Fruit fly (Drosophila melanogaster) Kc167 (cell line): ENCODE results near the gene exex.

Experiments
- Myc ChIP-seq: fragments of >200 bp; optimal IDR thresholded peaks from 2 replicates; lab custom pipeline; 2017; ENCODE audit warnings: missing external identifiers
- Sin3A ChIP-seq: fragments of >200 bp; optimal IDR thresholded peaks from 2 replicates; lab custom pipeline; 2018; ENCODE audit warnings: missing external identifiers
- h ChIP-seq: fragments of >200 bp; optimal IDR thresholded peaks from 3 replicates; lab custom pipeline; 2018; ENCODE audit warnings: missing external identifiers
- insv ChIP-seq: fragments of >200 bp; optimal IDR thresholded peaks from 3 replicates; lab custom pipeline; 2018; ENCODE audit warnings: missing external identifiers
- psq ChIP-seq: fragments of >200 bp; optimal IDR thresholded peaks from 2 replicates; lab custom pipeline; 2017; ENCODE audit warnings: missing external identifiers
- ttk ChIP-seq: sonication (Bioruptor generic); optimal IDR thresholded peaks from 2 replicates; lab custom pipeline; 2017; ENCODE audit warnings: missing external identifiers

Gene exex

DNA sequence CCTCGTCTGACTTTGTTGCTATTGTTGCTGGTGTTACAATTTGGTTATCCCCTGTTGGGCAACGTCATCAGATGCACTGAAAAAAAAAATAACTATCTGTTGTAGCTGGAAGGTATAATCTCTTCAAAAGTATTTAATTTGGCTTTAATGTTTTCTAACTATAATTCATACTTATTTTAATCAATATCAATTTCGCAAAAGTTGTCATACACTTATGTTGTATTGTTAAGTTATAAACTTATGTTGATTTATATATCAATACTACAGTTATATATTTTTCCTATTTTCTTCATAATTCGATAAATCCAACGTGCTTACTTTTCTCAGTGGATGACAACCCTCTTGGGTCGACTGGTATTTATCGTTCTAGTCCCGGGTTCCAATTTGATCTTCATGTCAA, 5.7 kb downstream of the exex start:
- TF ChIP-seq Myc (lab: Kevin White, UChicago) (no peak), psq (lab: Kevin White, UChicago) (no peak), h (lab: Kevin White, UChicago) (no peak), insv (lab: Kevin White, UChicago) (no peak), Sin3A (lab: Kevin White, UChicago) (no peak), ttk (no peak)

DNA sequence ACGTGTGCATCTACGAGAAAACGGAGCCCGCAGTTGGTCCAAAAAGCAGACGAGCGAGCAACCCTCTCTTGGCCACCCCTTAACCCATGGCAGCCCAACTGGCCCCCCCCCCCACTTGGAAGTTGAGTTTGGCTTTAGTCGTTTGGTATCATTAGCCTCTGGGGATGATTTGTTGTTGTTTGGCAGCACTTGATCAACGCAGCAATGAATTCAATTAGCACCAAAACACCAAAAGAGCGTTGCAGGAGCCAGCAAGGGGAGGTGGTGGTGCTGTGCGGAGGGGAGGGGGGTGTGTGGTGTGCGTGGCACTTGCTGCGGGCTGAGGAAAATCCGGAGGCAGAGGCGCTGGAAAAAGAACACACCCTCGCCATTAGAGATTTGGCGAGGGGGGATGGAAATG, 7.0 kb downstream of the exex start:
- TF ChIP-seq h (lab: Kevin White, UChicago) (no peak), insv (lab: Kevin White, UChicago) (no peak), Sin3A (lab: Kevin White, UChicago) (no peak), psq (lab: Kevin White, UChicago) (no peak), ttk (no peak), Myc (lab: Kevin White, UChicago) (no peak)

dm6 chr3L:7956718-7957117, 8.7 kb downstream of the exex start:
- TF ChIP-seq h (lab: Kevin White, UChicago) (no peak), insv (lab: Kevin White, UChicago) (no peak), psq (lab: Kevin White, UChicago) (no peak), Myc (lab: Kevin White, UChicago) (no peak), Sin3A (lab: Kevin White, UChicago) (no peak), ttk (no peak)

- TF ChIP-seq insv (lab: Kevin White, UChicago) = no peak
- no peak for TF ChIP-seq psq (lab: Kevin White, UChicago)
- TF ChIP-seq Myc (lab: Kevin White, UChicago) = no peak
Observed at dm6 chr3L:7958083-7958482, 10.1 kb downstream of the exex start.

DNA sequence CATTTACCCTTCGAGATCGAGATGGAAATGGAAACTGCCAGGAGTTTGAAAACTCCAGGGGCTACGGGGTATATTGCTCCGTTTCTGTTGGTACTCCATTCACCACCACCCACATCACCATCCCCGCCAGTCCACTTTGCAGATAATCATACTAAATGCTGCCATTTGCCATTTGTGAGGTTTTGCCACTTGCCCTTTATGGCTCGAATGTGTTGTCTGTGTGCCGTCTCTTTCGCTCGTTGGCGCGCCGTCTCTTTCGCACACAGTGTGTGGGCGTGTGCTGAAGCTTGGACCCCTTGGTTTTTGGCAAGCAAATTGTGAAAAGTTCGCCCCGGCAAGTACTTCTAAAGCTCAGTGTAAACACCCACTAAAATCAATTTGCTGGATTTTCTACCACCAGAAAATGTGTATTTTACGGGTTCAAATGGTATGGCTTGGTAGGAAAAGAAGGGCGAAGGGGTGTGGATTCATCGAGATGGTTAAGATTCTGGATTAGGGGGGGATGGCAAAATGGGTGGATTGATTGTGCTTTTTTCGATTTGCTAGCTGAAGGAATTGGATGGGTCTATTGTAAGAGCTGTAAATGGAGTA, 10.7 kb downstream of the exex start:
- TF ChIP-seq ttk (no peak), Sin3A (lab: Kevin White, UChicago) (no peak), h (lab: Kevin White, UChicago) (no peak), Myc (lab: Kevin White, UChicago) (no peak)

DNA sequence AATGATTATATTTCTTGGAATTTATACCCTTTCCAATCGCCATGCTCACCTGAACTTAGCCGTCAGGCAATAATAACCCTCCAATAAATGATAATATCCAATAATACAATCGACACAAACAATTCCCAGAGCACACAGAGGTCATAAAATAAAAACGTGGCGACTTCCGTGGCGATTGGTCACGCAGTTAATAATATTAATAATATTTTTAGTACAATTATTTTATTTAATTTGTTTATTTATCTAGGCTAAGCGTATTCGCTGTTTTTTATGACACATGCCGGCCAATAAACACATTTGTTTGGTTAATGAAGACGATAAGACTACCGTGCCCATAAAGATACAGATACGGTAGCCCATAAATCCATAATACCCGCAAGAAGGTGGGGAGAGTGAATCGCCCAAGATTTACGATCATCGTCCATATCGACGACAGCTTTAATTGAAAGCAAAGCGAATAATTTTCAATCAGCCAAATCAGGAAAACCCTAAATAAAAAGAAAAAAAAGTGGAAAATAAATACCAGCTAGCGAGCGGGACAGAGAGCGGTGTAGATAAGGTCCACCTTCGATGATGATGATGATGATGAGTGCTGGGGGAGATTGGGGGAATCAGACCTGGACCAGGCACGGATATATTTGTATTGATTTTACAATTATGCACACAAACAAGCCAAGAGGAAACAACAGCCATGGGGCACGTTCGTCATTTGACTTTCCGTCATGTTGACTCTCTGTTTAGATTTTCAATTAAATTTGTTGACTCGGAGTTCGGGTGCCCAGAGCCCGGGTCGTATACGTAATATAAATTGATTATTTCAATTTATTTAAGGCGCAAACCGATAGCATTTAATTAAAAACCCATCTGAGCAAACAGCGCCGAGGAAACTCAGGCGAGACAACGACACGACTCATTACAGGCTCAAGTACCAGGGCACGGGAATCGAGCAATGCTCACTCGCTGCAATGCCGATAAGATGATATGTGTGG, 13.0 kb downstream of the exex start:
- TF ChIP-seq psq (lab: Kevin White, UChicago) = no peak
- TF ChIP-seq h (lab: Kevin White, UChicago) = no peak
- TF ChIP-seq ttk = no peak
- TF ChIP-seq Sin3A (lab: Kevin White, UChicago) = no peak
- no peak for TF ChIP-seq Myc (lab: Kevin White, UChicago)

DNA sequence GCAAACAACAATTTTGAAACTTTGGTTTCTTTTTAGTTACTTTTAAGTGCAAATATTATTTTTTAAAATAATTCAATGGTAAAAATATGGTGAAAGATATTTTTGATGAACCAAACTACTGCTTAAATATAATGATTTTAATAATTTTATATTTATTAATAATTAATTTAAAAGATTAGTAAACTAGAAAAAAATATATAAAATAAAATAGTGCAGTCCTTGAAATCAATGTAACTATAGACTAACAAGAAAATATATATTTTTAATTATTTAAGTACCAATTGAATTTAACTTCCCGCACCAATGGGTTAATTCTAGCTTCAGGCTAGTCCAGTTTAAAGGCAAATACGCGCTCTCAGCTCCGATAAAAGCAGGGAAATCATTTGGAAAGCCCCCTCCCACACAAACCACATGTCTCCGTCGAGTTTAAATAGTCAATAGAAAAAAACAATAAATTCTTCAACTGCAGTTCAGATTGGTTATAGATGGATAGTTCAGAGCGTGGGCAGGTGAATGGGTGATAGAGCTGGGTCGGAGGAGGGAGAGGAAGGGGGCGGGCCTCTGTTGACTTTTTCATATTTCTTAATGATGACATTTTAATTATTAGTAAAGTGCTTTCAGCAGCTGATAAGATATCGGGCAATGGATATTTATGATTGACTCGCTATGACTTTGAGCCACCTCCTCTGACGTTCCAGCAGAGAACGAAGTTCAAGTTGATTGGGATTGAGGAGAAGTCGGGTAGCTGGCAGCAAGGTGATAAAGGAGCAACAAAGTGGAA, 14.2 kb downstream of the exex start:
- no peak for TF ChIP-seq Sin3A (lab: Kevin White, UChicago)

DNA sequence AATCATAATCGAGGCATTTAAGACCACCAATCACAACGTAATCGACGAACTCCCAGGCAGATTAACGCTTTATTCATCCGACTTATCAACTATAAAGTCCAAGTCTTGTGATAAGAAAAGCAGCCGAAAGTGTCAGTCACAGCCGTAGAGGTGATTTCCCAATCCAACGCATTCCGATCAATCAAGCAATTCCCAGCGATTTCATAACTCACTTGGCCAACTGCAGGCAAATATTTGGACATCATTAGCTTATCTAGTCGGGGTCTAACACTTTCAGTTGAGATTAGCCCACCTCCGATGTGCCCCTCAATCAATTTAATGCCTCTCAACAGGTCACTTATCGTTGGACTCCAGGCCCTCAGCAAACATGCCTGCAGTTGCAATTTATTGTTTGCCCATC, 15.0 kb downstream of the exex start:
- TF ChIP-seq insv (lab: Kevin White, UChicago) (no peak), psq (lab: Kevin White, UChicago) (no peak), ttk (no peak), Sin3A (lab: Kevin White, UChicago) (no peak), h (lab: Kevin White, UChicago) (no peak), Myc (lab: Kevin White, UChicago) (no peak)

dm6 chr3L:7963549-7963948, 15.6 kb downstream of the exex start:
- TF ChIP-seq Myc (lab: Kevin White, UChicago) = no peak
- no peak for TF ChIP-seq Sin3A (lab: Kevin White, UChicago)
- no peak for TF ChIP-seq psq (lab: Kevin White, UChicago)
- no peak for TF ChIP-seq ttk
- TF ChIP-seq h (lab: Kevin White, UChicago) = no peak
- no peak for TF ChIP-seq insv (lab: Kevin White, UChicago)

DNA sequence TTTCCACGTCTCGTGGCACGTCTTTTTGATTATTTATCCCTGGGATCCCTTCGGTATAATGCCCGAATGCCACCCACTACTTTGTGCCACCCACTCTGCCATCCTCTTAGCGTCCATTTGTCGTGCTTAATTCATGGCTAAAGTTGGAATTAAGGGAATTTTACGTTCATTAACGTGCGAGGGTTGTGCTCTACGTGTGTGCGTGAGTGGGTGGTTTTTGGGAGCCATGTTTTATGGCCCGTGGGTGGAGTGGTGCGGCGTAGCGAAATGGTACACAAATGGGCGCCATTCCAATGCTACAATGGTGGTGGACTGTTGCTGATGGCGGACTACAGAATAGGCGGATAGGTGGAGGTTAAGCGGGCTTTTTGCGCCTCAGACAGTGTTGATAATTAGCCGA, 19.2 kb downstream of the exex start:
- TF ChIP-seq ttk (no peak), Myc (lab: Kevin White, UChicago) (no peak), h (lab: Kevin White, UChicago) (no peak), Sin3A (lab: Kevin White, UChicago) (no peak), psq (lab: Kevin White, UChicago) (no peak)

dm6 chr3L:7968422-7969030, 20.5 kb downstream of the exex start:
- TF ChIP-seq h (lab: Kevin White, UChicago) (no peak), ttk (no peak), psq (lab: Kevin White, UChicago) (no peak), Sin3A (lab: Kevin White, UChicago) (no peak), insv (lab: Kevin White, UChicago) (no peak), Myc (lab: Kevin White, UChicago) (no peak)
